Fruit fly (Drosophila melanogaster): ENCODE results near the gene jar.

- TF ChIP-seq CG32006 (GFP tag; optimal IDR thresholded peaks at IDR 0.05) (peak; percentile 88), spab (GFP tag; optimal IDR thresholded peaks at IDR 0.05) (peak; percentile 95), fkh (GFP tag; optimal IDR thresholded peaks at IDR 0.05) (peak; percentile 74), pdm3 (GFP tag; optimal IDR thresholded peaks at IDR 0.05) (peak; percentile 96), CG10631 (GFP tag; optimal IDR thresholded peaks at IDR 0.05) (peak; percentile 95), Sox102F (GFP tag; optimal IDR thresholded peaks at IDR 0.05) (peak; percentile 93), CG4318 (GFP tag; optimal IDR thresholded peaks at IDR 0.05) (no peak), CG3919 (GFP tag; optimal IDR thresholded peaks at IDR 0.05) (peak; percentile 96), CG6276 (GFP tag; optimal IDR thresholded peaks at IDR 0.05) (no peak), eg (GFP tag; IDR thresholded peaks at IDR 0.05) (peak; percentile 92), CG15336 (GFP tag; IDR thresholded peaks at IDR 0.05) (peak; percentile 87), Met (GFP tag; optimal IDR thresholded peaks at IDR 0.05) (peak; percentile 94), Sox15 (GFP tag; optimal IDR thresholded peaks at IDR 0.05) (peak; percentile 93), CG8632 (GFP tag; optimal IDR thresholded peaks at IDR 0.05) (peak; percentile 96)
Observed at dm6 chr3R:24259278-24260040, 11.6 kb downstream of the jar start.
